Fruit fly (Drosophila melanogaster): ENCODE measurements around the gene CG32119.

dm6 chr3L:13223360-13224028, 25.0 kb downstream of the CG32119 start:
- TF ChIP-seq tai (GFP tag; optimal IDR thresholded peaks at IDR 0.05) (no peak), pan (optimal IDR thresholded peaks at IDR 0.05) (no peak)
